Fruit fly (Drosophila melanogaster) whole organism, pupa: ENCODE measurements around the gene CG15478.

ENCODE experiments used
- CG10348 ChIP-seq: fragments of 200-800 bp; sonication (Bioruptor generic); IDR thresholded peaks from 2 replicates; pipeline ENCODE4 v1.3.6; 2022; ENCODE audit warnings: missing biosample characterization, missing genetic modification characterization
- CG12605 ChIP-seq: fragments of 200-800 bp; sonication (Bioruptor generic); IDR thresholded peaks from 2 replicates; pipeline ENCODE4 v1.3.6; 2022; ENCODE audit warnings: missing biosample characterization, missing genetic modification characterization
- CG13204 ChIP-seq: fragments of 200-800 bp; sonication (Bioruptor generic); optimal IDR thresholded peaks from 2 replicates; lab custom pipeline; 2018; ENCODE audit warnings: missing biosample characterization, mild to moderate bottlenecking, missing genetic modification characterization, moderate library complexity
- CG14655 ChIP-seq: fragments of 200-800 bp; sonication (Bioruptor generic); optimal IDR thresholded peaks from 3 replicates; lab custom pipeline; 2017; ENCODE audit warnings: mild to moderate bottlenecking, missing biosample characterization, missing genetic modification reagents, missing genetic modification characterization
- CG15710 ChIP-seq: fragments of 200-800 bp; sonication (Bioruptor generic); optimal IDR thresholded peaks from 2 replicates; lab custom pipeline; 2018; ENCODE audit warnings: missing biosample characterization, mild to moderate bottlenecking, missing genetic modification characterization, moderate library complexity
- CG17806 ChIP-seq: fragments of 200-800 bp; sonication (Bioruptor generic); optimal IDR thresholded peaks from 2 replicates; lab custom pipeline; 2018; ENCODE audit warnings: missing biosample characterization, mild to moderate bottlenecking, missing genetic modification characterization, moderate library complexity
- CG32121 ChIP-seq: fragments of 200-800 bp; sonication (Bioruptor generic); IDR thresholded peaks from 2 replicates; pipeline ENCODE4 v1.3.6; 2022; ENCODE audit warnings: missing biosample characterization, missing genetic modification characterization
- CG34367 ChIP-seq: fragments of 200-800 bp; sonication (Bioruptor generic); optimal IDR thresholded peaks from 2 replicates; lab custom pipeline; 2018; ENCODE audit warnings: missing biosample characterization, mild to moderate bottlenecking, missing genetic modification characterization
- CG4496 ChIP-seq: fragments of 200-800 bp; sonication (Bioruptor generic); IDR thresholded peaks from 3 replicates; pipeline ENCODE4 v1.3.6; 2022; ENCODE audit warnings: missing biosample characterization, missing genetic modification characterization
- CG8159 ChIP-seq: fragments of 200-800 bp; sonication (Bioruptor generic); optimal IDR thresholded peaks from 3 replicates; lab custom pipeline; 2018; ENCODE audit warnings: missing biosample characterization, mild to moderate bottlenecking, missing genetic modification characterization, moderate library complexity
- CG8301 ChIP-seq: fragments of 200-800 bp; sonication (Bioruptor generic); optimal IDR thresholded peaks from 2 replicates; lab custom pipeline; 2018; ENCODE audit warnings: missing biosample characterization, mild to moderate bottlenecking, missing genetic modification characterization
- CG9948 ChIP-seq: fragments of 200-800 bp; sonication (Bioruptor generic); optimal IDR thresholded peaks from 2 replicates; lab custom pipeline; 2018; ENCODE audit warnings: missing biosample characterization, mild to moderate bottlenecking, missing genetic modification characterization, moderate library complexity
- D1 ChIP-seq: fragments of 200-800 bp; sonication (Bioruptor generic); optimal IDR thresholded peaks from 2 replicates; lab custom pipeline; 2018; ENCODE audit warnings: missing biosample characterization, mild to moderate bottlenecking, missing genetic modification characterization, moderate library complexity
- EcR ChIP-seq: fragments of 200-800 bp; sonication (Bioruptor generic); optimal IDR thresholded peaks from 3 replicates; lab custom pipeline; 2019; ENCODE audit warnings: missing biosample characterization, missing genetic modification characterization, mild to moderate bottlenecking, moderate library complexity, missing genetic modification reagents
- Ets98B ChIP-seq: fragments of 200-800 bp; sonication (Bioruptor generic); IDR thresholded peaks from 2 replicates; pipeline ENCODE4 v1.3.6; 2022; ENCODE audit warnings: missing biosample characterization, missing genetic modification characterization
- Pif1A ChIP-seq: fragments of 200-800 bp; sonication (Bioruptor generic); optimal IDR thresholded peaks from 3 replicates; lab custom pipeline; 2016; ENCODE audit warnings: missing biosample characterization, missing genetic modification characterization
- Pif1B ChIP-seq: fragments of 200-800 bp; sonication (Bioruptor generic); optimal IDR thresholded peaks from 3 replicates; lab custom pipeline; 2016; ENCODE audit warnings: missing biosample characterization, missing genetic modification characterization
- Snoo ChIP-seq: fragments of 200-800 bp; sonication (Bioruptor generic); optimal IDR thresholded peaks from 3 replicates; lab custom pipeline; 2017; ENCODE audit warnings: missing biosample characterization, mild to moderate bottlenecking, missing genetic modification characterization, inconsistent platforms
- fd96Ca ChIP-seq: fragments of 200-800 bp; sonication (Bioruptor generic); IDR thresholded peaks from 3 replicates; pipeline ENCODE4 v1.3.6; 2022; ENCODE audit warnings: missing biosample characterization, missing genetic modification characterization
- gl ChIP-seq: fragments of 200-800 bp; sonication (Bioruptor generic); optimal IDR thresholded peaks from 2 replicates; lab custom pipeline; 2018; ENCODE audit warnings: missing biosample characterization, mild to moderate bottlenecking, missing genetic modification characterization
- rn ChIP-seq: fragments of 200-800 bp; sonication (Bioruptor generic); IDR thresholded peaks from 2 replicates; pipeline ENCODE4 v1.3.6; 2022; ENCODE audit warnings: missing biosample characterization, missing genetic modification characterization

The CG15478 gene

DNA sequence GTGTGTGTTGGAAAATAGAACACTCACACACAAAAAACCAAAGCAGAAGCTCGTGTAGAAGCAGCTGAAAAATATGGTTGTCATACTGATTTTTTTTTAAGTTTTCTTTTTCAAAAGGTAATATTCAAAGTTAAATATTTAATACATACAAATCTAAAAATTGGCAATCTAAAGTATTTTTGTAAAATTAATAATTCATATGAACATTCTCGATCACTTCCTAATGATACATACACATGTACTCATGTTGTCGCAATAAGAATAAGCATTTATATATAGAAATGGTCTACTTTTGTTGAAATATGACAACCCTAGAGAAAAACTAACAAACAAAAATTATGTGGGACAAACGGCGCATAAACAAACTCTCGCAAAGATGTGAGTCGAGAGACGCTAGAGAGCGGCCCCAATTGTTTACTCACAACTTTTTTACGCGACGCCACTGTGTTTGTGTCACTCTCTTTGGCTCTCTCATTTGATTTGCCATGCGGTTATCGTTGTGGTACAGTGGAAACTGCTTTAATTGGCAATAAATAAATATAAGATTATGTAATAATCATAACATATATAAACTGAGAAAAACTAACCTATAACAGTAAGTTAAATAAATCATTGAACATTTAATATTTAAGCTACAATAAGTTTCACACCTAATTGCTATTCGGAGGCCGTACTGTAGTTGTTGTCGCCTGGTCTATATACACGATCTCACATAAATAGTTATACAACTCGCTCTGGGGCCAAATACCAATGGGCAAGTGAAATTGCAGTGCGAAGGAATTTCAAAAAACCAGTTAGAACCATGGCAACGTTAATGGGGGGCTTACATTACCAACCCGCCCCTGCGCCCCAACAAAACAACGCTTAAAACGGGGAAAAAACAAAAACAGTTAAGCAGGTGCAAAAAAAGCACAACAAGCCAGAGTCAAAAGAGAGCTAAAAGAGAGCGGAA is 11.1 kb downstream of the CG15478 start:
- TF ChIP-seq Ets98B (peak; percentile 99), CG8159 (peak; percentile 99), CG14655 (peak; percentile 98), CG34367 (tag; lab: Kevin White, UChicago) (peak; percentile 98), CG9948 (tag; lab: Kevin White, UChicago) (peak; percentile 98), CG4496 (GFP tag; lab: Robert Waterston, UW) (peak; percentile 99), CG32121 (GFP tag; lab: Robert Waterston, UW) (peak; percentile 99), CG12605 (GFP tag; lab: Robert Waterston, UW) (peak; percentile 98), Snoo (peak; percentile 96), CG10348 (peak; percentile 93), CG17806 (peak; percentile 99), fd96Ca (peak; percentile 96), EcR (peak; percentile 77), CG13204 (GFP tag; lab: Kevin White, UChicago) (peak; percentile 96), gl (tag; lab: Kevin White, UChicago) (peak; percentile 96), CG15710 (tag; lab: Kevin White, UChicago) (peak; percentile 99), D1 (tag; lab: Kevin White, UChicago) (peak; percentile 94), Pif1A (GFP tag; lab: Kevin White, UChicago) (peak; percentile 97), rn (GFP tag; lab: Robert Waterston, UW) (peak; percentile 96), CG8301 (peak; percentile 97), Pif1B (GFP tag; lab: Kevin White, UChicago) (peak; percentile 99)

DNA sequence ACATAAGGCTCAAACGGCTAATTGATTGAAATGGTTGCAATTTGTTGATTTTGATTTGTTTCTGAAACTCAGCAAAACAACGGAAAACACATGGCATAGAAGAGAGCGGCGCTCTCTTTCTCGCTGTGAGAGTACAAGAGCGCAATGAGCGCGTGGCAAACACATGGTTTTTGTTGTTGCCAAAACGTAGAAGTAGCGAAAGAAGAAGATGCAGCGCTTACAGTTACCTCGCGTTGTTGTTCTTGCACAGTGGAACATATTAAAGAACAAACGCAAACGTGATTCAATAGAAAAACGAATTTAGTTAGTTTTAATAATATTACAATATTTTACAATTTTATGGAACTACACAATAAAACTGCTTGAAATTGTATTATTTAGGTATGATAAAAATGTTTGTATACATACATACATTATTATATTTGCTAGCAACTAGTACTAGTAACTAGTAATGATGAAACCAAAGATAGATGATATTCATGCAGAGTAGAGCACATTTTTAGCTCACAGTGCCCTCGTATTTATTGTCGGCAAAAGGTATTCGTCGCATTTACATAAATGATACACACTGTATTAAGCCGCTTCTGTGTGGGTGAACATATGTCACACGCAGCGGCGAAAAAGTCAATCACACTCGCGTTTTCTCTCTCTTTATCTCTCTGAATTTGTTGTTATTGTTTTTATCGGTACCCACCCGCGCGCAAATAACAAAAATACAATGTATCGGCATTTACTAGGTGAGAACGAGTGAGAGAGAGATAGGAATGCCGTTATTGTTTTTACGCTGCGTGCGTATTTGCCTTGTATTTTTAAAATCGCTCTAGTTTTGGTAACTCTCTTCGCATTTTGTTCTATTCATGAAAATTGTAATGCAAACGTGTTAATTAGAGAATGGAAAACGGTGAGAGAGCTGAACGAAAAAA is 12.3 kb downstream of the CG15478 start:
- peak; percentile 87 for TF ChIP-seq Pif1B (GFP tag; lab: Kevin White, UChicago)
- TF ChIP-seq rn (GFP tag; lab: Robert Waterston, UW): no peak; the same call in 1 of the 2 replicates
- TF ChIP-seq CG34367 (tag; lab: Kevin White, UChicago): peak; percentile 89
- peak; percentile 93 for TF ChIP-seq Snoo
- TF ChIP-seq gl (tag; lab: Kevin White, UChicago): peak; percentile 63
- peak; percentile 93 for TF ChIP-seq CG9948 (tag; lab: Kevin White, UChicago)
- TF ChIP-seq CG14655: peak; percentile 96
- TF ChIP-seq D1 (tag; lab: Kevin White, UChicago): peak; percentile 85
- TF ChIP-seq Ets98B: peak; percentile 60
- peak; percentile 41; the same call in 1 of the 2 replicates for TF ChIP-seq CG10348
- TF ChIP-seq CG8301: peak; percentile 95
- peak; percentile 82 for TF ChIP-seq fd96Ca
- TF ChIP-seq CG12605 (GFP tag; lab: Robert Waterston, UW): peak; percentile 81
- TF ChIP-seq CG13204 (GFP tag; lab: Kevin White, UChicago): peak; percentile 59
- peak; percentile 86 for TF ChIP-seq CG17806
- TF ChIP-seq EcR: peak; percentile 33
- TF ChIP-seq CG8159: peak; percentile 94
- peak; percentile 91 for TF ChIP-seq Pif1A (GFP tag; lab: Kevin White, UChicago)
- TF ChIP-seq CG32121 (GFP tag; lab: Robert Waterston, UW): peak; percentile 81
- TF ChIP-seq CG15710 (tag; lab: Kevin White, UChicago): peak; percentile 93
- peak; percentile 82 for TF ChIP-seq CG4496 (GFP tag; lab: Robert Waterston, UW)

DNA sequence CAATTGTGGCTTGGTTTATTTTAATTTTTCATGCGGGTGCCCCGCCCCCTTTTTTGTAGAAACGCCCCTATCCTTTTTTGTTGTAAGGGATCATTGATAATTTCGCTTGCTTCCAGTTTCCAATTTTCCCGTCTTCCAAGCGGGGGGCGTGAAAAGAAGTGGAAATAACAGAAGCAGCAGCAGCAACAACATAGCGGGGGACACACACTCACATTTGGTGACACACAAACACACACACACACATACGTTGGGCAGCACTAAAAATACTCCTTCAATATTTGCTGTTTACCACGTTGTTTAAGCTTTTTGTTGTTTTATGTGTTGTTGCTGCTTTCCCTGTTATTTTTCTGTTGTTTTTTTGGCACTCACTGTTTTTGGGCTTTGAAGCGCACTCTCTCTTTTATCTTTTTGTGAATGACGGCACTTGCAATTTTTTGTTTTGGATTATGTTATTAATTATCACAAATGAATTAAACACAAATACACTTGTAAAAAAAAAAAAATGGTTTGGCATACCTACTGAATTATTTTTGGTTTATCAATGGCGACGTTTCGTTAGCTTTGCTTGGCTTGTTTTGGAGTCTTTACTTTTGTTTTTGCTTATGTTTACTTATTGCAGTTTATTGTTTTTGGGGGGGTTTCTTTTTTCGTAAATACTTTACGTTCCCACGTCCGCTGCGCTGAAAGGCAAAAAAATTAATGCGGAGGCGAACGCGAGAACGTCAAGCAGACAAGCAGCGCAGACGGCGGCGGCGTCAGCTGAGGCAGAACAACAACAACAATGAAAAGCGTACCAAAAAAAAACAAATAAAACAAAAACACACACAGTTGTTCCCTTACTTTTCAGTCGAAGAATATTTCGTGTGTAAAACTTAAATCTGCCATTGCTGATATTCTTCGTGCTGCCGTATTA is 13.2 kb downstream of the CG15478 start:
- TF ChIP-seq fd96Ca: peak; percentile 38; the same call in 1 of the 3 replicates
- TF ChIP-seq rn (GFP tag; lab: Robert Waterston, UW): no peak
- peak; percentile 50 for TF ChIP-seq gl (tag; lab: Kevin White, UChicago)
- no peak for TF ChIP-seq CG34367 (tag; lab: Kevin White, UChicago)
- TF ChIP-seq CG13204 (GFP tag; lab: Kevin White, UChicago): no peak
- peak; percentile 10; the same call in 1 of the 2 replicates for TF ChIP-seq Ets98B
- TF ChIP-seq CG15710 (tag; lab: Kevin White, UChicago): no peak
- TF ChIP-seq, all 21 proteins: peak for 3

DNA sequence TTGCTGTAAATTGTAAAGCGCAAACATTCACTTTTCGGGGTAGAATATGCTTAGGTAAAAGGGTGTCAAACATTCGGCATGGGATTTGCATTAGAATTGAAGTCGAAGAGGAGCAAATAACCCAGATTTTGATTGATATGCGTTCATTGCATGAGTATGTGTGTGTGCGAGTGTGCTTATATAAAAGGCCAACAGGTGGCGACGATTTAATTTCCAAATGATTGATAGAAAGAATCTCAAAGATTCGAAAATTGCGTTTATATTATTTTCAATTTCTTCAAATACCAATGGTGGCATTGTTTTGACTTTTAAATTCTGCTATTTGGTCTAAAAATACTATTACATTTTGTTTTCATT is 13.9 kb downstream of the CG15478 start:
- TF ChIP-seq CG12605 (GFP tag; lab: Robert Waterston, UW) (no peak), CG4496 (GFP tag; lab: Robert Waterston, UW) (no peak), Pif1A (GFP tag; lab: Kevin White, UChicago) (no peak), CG14655 (no peak), CG13204 (GFP tag; lab: Kevin White, UChicago) (no peak), gl (tag; lab: Kevin White, UChicago) (no peak), fd96Ca (no peak), Snoo (no peak), EcR (no peak), D1 (tag; lab: Kevin White, UChicago) (no peak), CG17806 (no peak), Ets98B (no peak), CG10348 (no peak), Pif1B (GFP tag; lab: Kevin White, UChicago) (no peak), CG32121 (GFP tag; lab: Robert Waterston, UW) (no peak; the same call in 1 of the 2 replicates), rn (GFP tag; lab: Robert Waterston, UW) (no peak), CG8159 (no peak)
